Worm (Caenorhabditis elegans) whole organism, late embryonic: Measurements from ENCODE around the gene pgp-10.

Experiments used
- K09A11.1 ChIP-seq: sonication (generic microtip); optimal IDR thresholded peaks from 2 replicates; lab custom pipeline; 2017; ENCODE audit warnings: antibody characterized with exemption, mild to moderate bottlenecking, missing genetic modification characterization, missing compliant biosample characterization; ENCODE audit not compliant: insufficient read depth
- ceh-22 ChIP-seq: sonication (generic microtip); optimal IDR thresholded peaks from 2 replicates; lab custom pipeline; 2017; ENCODE audit warnings: missing biosample characterization, missing genetic modification characterization
- ceh-31 ChIP-seq: sonication (generic microtip); optimal IDR thresholded peaks from 2 replicates; lab custom pipeline; 2016; ENCODE audit warnings: missing genetic modification characterization, missing compliant biosample characterization
- ceh-6 ChIP-seq: fragments of 200-800 bp; sonication (Bioruptor generic); optimal IDR thresholded peaks from 2 replicates; lab custom pipeline; 2018; ENCODE audit warnings: mild to moderate bottlenecking, missing genetic modification characterization, missing compliant biosample characterization
- ets-4 ChIP-seq: sonication (generic microtip); optimal IDR thresholded peaks from 2 replicates; lab custom pipeline; 2016; ENCODE audit warnings: missing genetic modification characterization, missing compliant biosample characterization
- hlh-13 ChIP-seq: fragments of 200-800 bp; sonication (Bioruptor generic); optimal IDR thresholded peaks from 2 replicates; lab custom pipeline; 2018; ENCODE audit warnings: mild to moderate bottlenecking, missing genetic modification characterization, missing compliant biosample characterization
- hlh-8 ChIP-seq: sonication (generic microtip); optimal IDR thresholded peaks from 2 replicates; lab custom pipeline; 2016; ENCODE audit warnings: missing genotype, missing genetic modification characterization, missing compliant biosample characterization
- lim-6 ChIP-seq: sonication (generic microtip); optimal IDR thresholded peaks from 2 replicates; lab custom pipeline; 2016; ENCODE audit warnings: missing genetic modification characterization, missing compliant biosample characterization
- madf-2 ChIP-seq: sonication (generic microtip); optimal IDR thresholded peaks from 2 replicates; lab custom pipeline; 2017; ENCODE audit warnings: missing genetic modification characterization, missing compliant biosample characterization
- nfya-1 ChIP-seq: sonication (generic microtip); optimal IDR thresholded peaks from 2 replicates; lab custom pipeline; 2017; ENCODE audit warnings: missing genetic modification characterization, mild to moderate bottlenecking, missing compliant biosample characterization, antibody characterized with exemption, moderate library complexity
- nhr-232 ChIP-seq: sonication (generic microtip); optimal IDR thresholded peaks from 2 replicates; lab custom pipeline; 2016; ENCODE audit warnings: missing genetic modification characterization, missing compliant biosample characterization
- pat-9 ChIP-seq: fragments of 200-800 bp; sonication (Bioruptor generic); optimal IDR thresholded peaks from 2 replicates; lab custom pipeline; 2018; ENCODE audit warnings: mild to moderate bottlenecking, missing genetic modification characterization, moderate library complexity, missing compliant biosample characterization
- pax-1 ChIP-seq: fragments of 150-350 bp; optimal IDR thresholded peaks from 2 replicates; lab custom pipeline; 2014; ENCODE audit warnings: missing biosample characterization, missing genetic modification characterization
- ref-2 ChIP-seq: sonication (generic microtip); optimal IDR thresholded peaks from 2 replicates; lab custom pipeline; 2016; ENCODE audit warnings: missing genetic modification characterization, missing compliant biosample characterization
- rnt-1 ChIP-seq: sonication (generic microtip); optimal IDR thresholded peaks from 2 replicates; lab custom pipeline; 2016; ENCODE audit warnings: missing genetic modification characterization, missing compliant biosample characterization
- sdc-2 ChIP-seq: sonication (generic microtip); optimal IDR thresholded peaks from 2 replicates; lab custom pipeline; 2016; ENCODE audit warnings: missing genotype, missing genetic modification characterization, missing compliant biosample characterization
- tbx-2 ChIP-seq: sonication (generic microtip); optimal IDR thresholded peaks from 2 replicates; lab custom pipeline; 2016; ENCODE audit warnings: missing genetic modification characterization, missing compliant biosample characterization
- tbx-7 ChIP-seq: sonication (generic microtip); optimal IDR thresholded peaks from 2 replicates; lab custom pipeline; 2016; ENCODE audit warnings: missing genotype, missing genetic modification characterization, missing compliant biosample characterization
- ttx-3 ChIP-seq: sonication (generic microtip); optimal IDR thresholded peaks from 2 replicates; lab custom pipeline; 2016; ENCODE audit warnings: missing genetic modification reagents, missing genetic modification characterization, missing compliant biosample characterization
- unc-3 ChIP-seq, 2 experiments: fragments of 200-800 bp in 1 of 2; sonication (Bioruptor generic) in 1 of 2; sonication (generic microtip) in 1 of 2; conservative IDR thresholded peaks in 1 of 2; optimal IDR thresholded peaks in 1 of 2; 2 replicates each; pipeline versions ENCODE4 v1.3.6 to Lab custom; 2016 to 2022; ENCODE audit warnings: missing compliant biosample characterization in 2 of 2, missing genetic modification characterization in 2 of 2, missing genetic modification reagents in 1 of 2
- unc-42 ChIP-seq: sonication (generic microtip); optimal IDR thresholded peaks from 2 replicates; lab custom pipeline; 2016; ENCODE audit warnings: missing genotype, missing genetic modification characterization, missing compliant biosample characterization
- unc-55 ChIP-seq: sonication (generic microtip); optimal IDR thresholded peaks from 2 replicates; lab custom pipeline; 2017; ENCODE audit warnings: missing biosample characterization, missing genetic modification reagents, missing genetic modification characterization
- unc-86 ChIP-seq: sonication (generic microtip); optimal IDR thresholded peaks from 2 replicates; lab custom pipeline; 2016; ENCODE audit warnings: missing genetic modification characterization, missing compliant biosample characterization
- ztf-16 ChIP-seq: sonication (generic microtip); optimal IDR thresholded peaks from 2 replicates; lab custom pipeline; 2017; ENCODE audit warnings: missing genetic modification characterization, missing compliant biosample characterization

Gene pgp-10

DNA sequence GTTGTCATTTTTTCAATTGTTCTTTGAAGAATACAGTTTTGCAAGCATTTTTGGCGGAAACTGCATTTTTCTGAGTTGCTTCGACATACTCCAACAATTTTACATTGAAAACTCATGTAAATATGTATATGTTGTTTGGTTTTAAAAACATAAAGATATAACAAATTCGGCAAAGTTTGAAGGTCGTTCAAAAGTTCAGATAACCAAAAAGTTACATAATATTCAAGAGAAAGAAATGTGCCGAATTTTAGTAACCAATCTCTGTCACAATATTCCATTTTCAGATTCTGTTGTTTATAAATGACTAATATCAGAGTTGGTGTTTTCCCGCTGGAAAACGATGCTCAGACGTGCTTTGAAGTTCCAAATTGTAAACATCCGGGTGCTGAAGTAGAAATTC, 47.6 kb downstream of the pgp-10 start, which contains the start of gene ZK867.2:
TSS of gene ZK867.2 (plus strand) at position 301 of the 400 bp plus-strand sequence.
- TF ChIP-seq ets-4 (tag; lab: Kevin White, UChicago) (no peak), nfya-1 (tag; lab: Kevin White, UChicago) (no peak), madf-2 (tag; lab: Kevin White, UChicago) (no peak), lim-6 (no peak), rnt-1 (tag; lab: Kevin White, UChicago) (no peak), K09A11.1 (tag; lab: Kevin White, UChicago) (no peak), hlh-8 (tag; lab: Kevin White, UChicago) (no peak), tbx-2 (tag; lab: Kevin White, UChicago) (no peak), tbx-7 (tag; lab: Kevin White, UChicago) (no peak), sdc-2 (tag; lab: Kevin White, UChicago) (no peak), nhr-232 (tag; lab: Kevin White, UChicago) (no peak), ceh-6 (GFP tag; lab: Kevin White, UChicago) (no peak), ztf-16 (tag; lab: Kevin White, UChicago) (no peak), pax-1 (tag; lab: Kevin White, UChicago) (no peak)

- no peak for TF ChIP-seq unc-86 (tag; lab: Kevin White, UChicago)
- TF ChIP-seq ceh-31 (tag; lab: Kevin White, UChicago), result peak; percentile 22
Observed at ce11 chrX:7209151-7209550, 50.3 kb downstream of the pgp-10 start.

DNA sequence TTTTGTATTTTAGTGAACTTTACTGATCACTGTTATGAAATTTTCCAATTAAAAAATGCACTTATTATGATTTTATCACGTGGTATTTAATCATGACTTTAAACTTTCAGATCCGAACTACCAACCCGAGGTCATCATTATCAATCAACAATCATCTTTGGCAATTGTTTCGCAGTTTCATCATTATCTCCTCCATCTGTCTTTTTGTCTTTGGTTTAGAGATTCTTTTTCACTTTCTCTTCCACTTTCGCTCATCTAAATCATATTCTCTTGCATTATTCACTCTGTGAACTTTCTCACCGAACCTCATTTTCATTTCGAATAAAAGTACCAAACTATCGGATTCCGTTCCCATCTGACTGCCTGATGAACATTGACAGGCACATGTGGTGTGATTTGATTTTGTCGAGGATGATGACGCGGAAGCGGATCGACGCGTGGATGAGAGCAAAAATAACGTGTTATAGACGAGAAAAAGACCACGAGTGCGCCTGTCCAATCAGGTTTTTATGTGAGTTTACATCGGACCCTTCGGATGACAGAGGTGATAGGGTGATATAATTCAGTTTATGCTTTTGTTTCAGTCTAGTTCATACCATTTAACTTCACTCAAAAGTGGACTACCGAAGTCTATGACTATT, 51.8 kb downstream of the pgp-10 start:
- no peak for TF ChIP-seq unc-3 (GFP tag; conservative IDR thresholded peaks at IDR 0.05; lab: Robert Waterston, UW)
- no peak for TF ChIP-seq unc-3 (tag; optimal IDR thresholded peaks at IDR 0.05; lab: Kevin White, UChicago)
- TF ChIP-seq unc-55, result peak; percentile 46

DNA sequence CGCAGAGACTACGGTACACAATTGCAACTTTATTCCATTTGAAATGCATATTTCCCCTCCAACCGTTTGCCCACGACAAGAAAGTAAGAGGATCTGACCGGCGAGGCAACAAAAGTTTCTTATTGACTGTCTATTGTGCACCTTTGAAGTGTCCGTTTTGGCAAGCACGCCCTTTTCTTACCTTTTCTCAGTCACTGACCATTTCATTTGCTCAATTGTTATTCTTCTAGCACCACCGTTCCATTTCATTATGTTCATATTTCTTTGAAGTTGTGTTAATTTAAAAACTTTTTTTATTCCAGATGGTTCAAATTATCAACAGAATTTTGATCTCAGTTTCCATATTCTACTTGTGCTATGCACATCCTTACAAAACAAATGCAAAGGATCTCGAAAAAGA, 52.6 kb downstream of the pgp-10 start, which contains the start of gene spp-22:
TSS of gene spp-22 (plus strand) at position 301 of the 400 bp plus-strand sequence.
- no peak for TF ChIP-seq unc-42
- no peak for TF ChIP-seq ref-2
- no peak for TF ChIP-seq pat-9
- TF ChIP-seq ttx-3 (tag; lab: Kevin White, UChicago), result no peak
- no peak for TF ChIP-seq pax-1 (tag; lab: Kevin White, UChicago)
- no peak for TF ChIP-seq hlh-13
- TF ChIP-seq nhr-232 (tag; lab: Kevin White, UChicago), result no peak
- no peak for TF ChIP-seq ceh-22
